Worm (Caenorhabditis elegans) whole organism, L2 larva: ENCODE results near the gene sdn-1.

Source experiments
- mab-5 ChIP-seq: fragments of 150-350 bp; optimal IDR thresholded peaks from 2 replicates; lab custom pipeline; 2014; ENCODE audit warnings: missing biosample characterization, missing genetic modification characterization
- nhr-6 ChIP-seq: fragments of 150-350 bp; optimal IDR thresholded peaks from 2 replicates; lab custom pipeline; 2014; ENCODE audit warnings: missing biosample characterization, missing genetic modification characterization
- nhr-77 ChIP-seq: fragments of 150-350 bp; optimal IDR thresholded peaks from 2 replicates; lab custom pipeline; 2014; ENCODE audit warnings: missing biosample characterization, missing genetic modification characterization
- snpc-4 ChIP-seq: fragments of 150-350 bp; optimal IDR thresholded peaks from 2 replicates; lab custom pipeline; 2014; ENCODE audit warnings: missing biosample characterization, missing genetic modification characterization
- unc-55 ChIP-seq: fragments of 150-350 bp; sonication (generic microtip); optimal IDR thresholded peaks from 3 replicates; lab custom pipeline; 2014; ENCODE audit warnings: missing biosample characterization, missing genetic modification reagents, missing genetic modification characterization
- zag-1 ChIP-seq: fragments of 150-350 bp; optimal IDR thresholded peaks from 2 replicates; lab custom pipeline; 2014; ENCODE audit warnings: missing biosample characterization, missing genetic modification characterization

- TF ChIP-seq mab-5 (no peak), nhr-6 (tag; lab: Kevin White, UChicago) (no peak), zag-1 (tag; lab: Kevin White, UChicago) (no peak), snpc-4 (tag; lab: Kevin White, UChicago) (no peak), unc-55 (GFP tag; lab: Kevin White, UChicago) (no peak), nhr-77 (tag; lab: Kevin White, UChicago) (no peak)
Measured at ce11 chrX:10604386-10604785, 11.3 kb upstream of the sdn-1 start, which contains the start of gene flp-19.
